Fruit fly (Drosophila melanogaster): ENCODE measurements around the gene Cmpk.

Gene Cmpk

DNA sequence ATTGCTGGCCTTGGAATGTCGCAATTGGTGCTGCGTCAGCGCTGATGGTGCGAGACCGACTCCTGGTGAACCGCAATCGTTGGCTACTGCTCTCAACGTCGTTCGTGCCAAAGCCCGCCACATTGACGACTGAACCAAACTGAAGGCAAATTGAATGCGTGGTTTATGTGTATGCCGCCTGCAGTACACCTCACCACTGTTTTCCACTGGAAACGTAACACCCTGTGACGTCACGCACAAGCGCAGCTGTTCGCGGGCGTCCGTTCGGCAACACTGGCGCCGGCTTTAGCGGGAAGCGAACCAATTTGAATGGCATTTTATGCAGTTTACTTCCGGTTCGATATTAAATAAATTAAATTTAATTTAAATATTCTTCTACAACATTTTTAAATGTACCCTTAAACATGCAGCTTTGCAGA lies at the start of gene Cmpk (continued):
- peak; percentile 54 for TF ChIP-seq fd85E (GFP tag; optimal IDR thresholded peaks at IDR 0.05)
- peak; percentile 63 for TF ChIP-seq cyc (GFP tag; optimal IDR thresholded peaks at IDR 0.05)
- peak; percentile 63 for TF ChIP-seq OdsH (GFP tag; optimal IDR thresholded peaks at IDR 0.05)
- TF ChIP-seq salr (GFP tag; optimal IDR thresholded peaks at IDR 0.05) = peak in 1 of 2 experiments; percentile 58
- TF ChIP-seq Eip93F (GFP tag; optimal IDR thresholded peaks at IDR 0.05) = no peak
- peak; percentile 81 for TF ChIP-seq CG6163 (GFP tag; IDR thresholded peaks at IDR 0.05)
- no peak for TF ChIP-seq CG16779 (tag; optimal IDR thresholded peaks at IDR 0.05)
- TF ChIP-seq Gug (GFP tag; IDR thresholded peaks at IDR 0.05) = no peak

DNA sequence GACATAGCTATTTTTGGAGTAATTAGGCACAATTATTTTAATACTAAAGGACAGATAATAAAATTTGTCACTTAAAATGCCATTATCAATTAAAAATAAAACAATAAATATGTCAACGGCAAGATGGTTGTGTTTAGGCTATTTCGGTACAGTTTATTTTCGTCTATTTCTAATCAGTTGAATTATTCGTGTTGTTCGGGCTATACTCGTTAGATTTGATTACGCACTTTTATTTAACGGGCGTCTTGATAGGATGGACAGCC lies 49.8 kb upstream of the Cmpk start:
- TF ChIP-seq Eip78C (GFP tag) (peak; percentile 16), net (GFP tag; optimal IDR thresholded peaks at IDR 0.05) (no peak), lz (GFP tag; optimal IDR thresholded peaks at IDR 0.05) (no peak), dsx (GFP tag; optimal IDR thresholded peaks at IDR 0.05; ENCODE audit: poor library complexity, severe bottlenecking) (no peak)

DNA sequence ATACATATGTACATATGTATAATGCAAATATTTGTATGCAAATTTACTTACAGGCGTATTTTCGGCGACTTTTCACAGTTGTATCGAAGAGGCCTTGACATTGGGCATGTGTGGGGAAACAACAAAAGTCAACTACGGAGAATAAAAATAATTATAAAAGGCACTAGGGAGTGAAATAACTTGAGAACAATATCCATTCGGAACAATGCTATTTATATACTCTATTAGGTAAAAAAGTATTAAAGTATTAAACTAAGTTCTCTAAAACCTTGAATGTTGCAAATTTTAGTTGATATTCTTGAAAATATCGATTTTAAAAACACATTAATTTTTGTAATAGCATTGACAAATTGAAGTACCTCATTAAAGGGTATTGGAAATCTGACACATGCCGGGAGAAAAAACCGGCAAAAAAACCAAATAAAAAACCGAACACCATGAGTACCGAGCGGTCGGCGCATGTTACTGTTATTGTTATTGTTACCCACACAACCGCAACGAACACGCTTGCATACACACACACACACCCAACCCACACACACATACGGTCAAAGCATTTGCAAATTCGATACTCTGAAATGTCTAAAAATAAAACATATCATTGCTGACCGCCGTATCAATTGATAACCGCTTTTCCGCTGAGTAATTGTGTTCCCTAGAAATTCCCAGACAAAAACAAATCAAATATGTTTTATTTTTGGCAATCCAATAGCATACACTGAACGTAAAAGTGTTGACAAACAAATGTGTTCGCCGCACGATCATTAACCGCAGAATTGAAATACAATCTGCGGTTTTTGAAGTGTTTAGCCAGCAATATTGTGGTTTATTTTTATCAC lies 49.3 kb upstream of the Cmpk start:
- TF ChIP-seq CG11902 (GFP tag; optimal IDR thresholded peaks at IDR 0.05) (peak; percentile 35), dsx (GFP tag; optimal IDR thresholded peaks at IDR 0.05; ENCODE audit: poor library complexity, severe bottlenecking) (peak; percentile 28), eg (GFP tag; IDR thresholded peaks at IDR 0.05) (peak; percentile 66), ss (GFP tag; optimal IDR thresholded peaks at IDR 0.05) (peak in 1 of 2 experiments; percentile 26), Ets96B (tag; optimal IDR thresholded peaks at IDR 0.05) (peak; percentile 13), CG7368 (GFP tag; optimal IDR thresholded peaks at IDR 0.05) (peak; percentile 32), Lpt (GFP tag; optimal IDR thresholded peaks at IDR 0.05) (peak; percentile 33), salr (GFP tag; optimal IDR thresholded peaks at IDR 0.05) (no peak), Eip93F (GFP tag; optimal IDR thresholded peaks at IDR 0.05) (peak; percentile 4), Hr39 (GFP tag; optimal IDR thresholded peaks at IDR 0.05) (peak; percentile 71), lz (GFP tag; optimal IDR thresholded peaks at IDR 0.05) (peak; percentile 84), Sox14 (GFP tag; optimal IDR thresholded peaks at IDR 0.05) (peak; percentile 51), CG8119 (GFP tag; IDR thresholded peaks at IDR 0.05) (peak; percentile 56; the same call in 1 of the 3 replicates), CG31627 (GFP tag; optimal IDR thresholded peaks at IDR 0.05) (peak; percentile 77), Ets21C (GFP tag; optimal IDR thresholded peaks at IDR 0.05) (peak; percentile 69), svp (GFP tag) (peak; percentile 89), spab (GFP tag; optimal IDR thresholded peaks at IDR 0.05) (peak; percentile 17), CG9139 (GFP tag; optimal IDR thresholded peaks at IDR 0.05) (no peak), Hr4 (GFP tag; optimal IDR thresholded peaks at IDR 0.05) (peak; percentile 67), CG6792 (GFP tag; optimal IDR thresholded peaks at IDR 0.05) (peak; percentile 70), CG15336 (GFP tag; IDR thresholded peaks at IDR 0.05) (peak; percentile 64), Smox (GFP tag; optimal IDR thresholded peaks at IDR 0.05) (peak; percentile 74), acj6 (GFP tag; optimal IDR thresholded peaks at IDR 0.05) (peak; percentile 35), dac (GFP tag; optimal IDR thresholded peaks at IDR 0.05) (no peak), CG10669 (GFP tag; optimal IDR thresholded peaks at IDR 0.05) (no peak), Met (GFP tag; optimal IDR thresholded peaks at IDR 0.05) (peak; percentile 79), CG16779 (tag; optimal IDR thresholded peaks at IDR 0.05) (no peak), CG11762 (GFP tag; optimal IDR thresholded peaks at IDR 0.05; ENCODE audit: insufficient read depth) (peak; percentile 3), net (GFP tag; optimal IDR thresholded peaks at IDR 0.05) (peak; percentile 33), Sox15 (GFP tag; optimal IDR thresholded peaks at IDR 0.05) (peak; percentile 12), CG8632 (GFP tag; optimal IDR thresholded peaks at IDR 0.05) (peak; percentile 54), CG34406 (GFP tag; optimal IDR thresholded peaks at IDR 0.05) (peak; percentile 68), Sox102F (GFP tag; optimal IDR thresholded peaks at IDR 0.05) (peak; percentile 67), Gug (GFP tag; IDR thresholded peaks at IDR 0.05) (no peak), achi (GFP tag; optimal IDR thresholded peaks at IDR 0.05) (peak; percentile 57), CG6854 (GFP tag; optimal IDR thresholded peaks at IDR 0.05) (peak; percentile 44), CG3919 (GFP tag; optimal IDR thresholded peaks at IDR 0.05) (peak; percentile 52), CG1621 (tag; optimal IDR thresholded peaks at IDR 0.05) (no peak), OdsH (GFP tag; optimal IDR thresholded peaks at IDR 0.05) (peak; percentile 45), fd85E (GFP tag; optimal IDR thresholded peaks at IDR 0.05) (no peak), fkh (GFP tag; optimal IDR thresholded peaks at IDR 0.05) (peak; percentile 45), CG6163 (GFP tag; IDR thresholded peaks at IDR 0.05) (peak; percentile 66), cyc (GFP tag; optimal IDR thresholded peaks at IDR 0.05) (peak; percentile 76), CG10631 (GFP tag; optimal IDR thresholded peaks at IDR 0.05) (peak; percentile 38)

Data from whole organism, prepupa.